Fruit fly (Drosophila melanogaster) whole organism: Measurements from ENCODE around the gene SPH93.

Experiments used
- CG8478 ChIP-seq: fragments of >200 bp; optimal IDR thresholded peaks from 2 replicates; lab custom pipeline; 2018; ENCODE audit warnings: inconsistent platforms
- Dll ChIP-seq: fragments of >200 bp; optimal IDR thresholded peaks from 2 replicates; lab custom pipeline; 2017
- EcR ChIP-seq, 2 experiments: fragments of >200 bp; optimal IDR thresholded peaks; 2 replicates each; lab custom pipeline; 2017; ENCODE audit warnings: missing biosample characterization in 2 of 2, missing genetic modification characterization in 2 of 2, missing genetic modification reagents in 2 of 2
- pan ChIP-seq: fragments of >200 bp; optimal IDR thresholded peaks from 2 replicates; lab custom pipeline; 2017
- psq ChIP-seq: fragments of >200 bp; optimal IDR thresholded peaks from 2 replicates; lab custom pipeline; 2017
- usp ChIP-seq: fragments of >200 bp; optimal IDR thresholded peaks from 2 replicates; lab custom pipeline; 2017; ENCODE audit warnings: missing biosample characterization, missing genetic modification characterization, mixed read lengths

dm6 chr2L:17410358-17410757 is 45.4 kb downstream of the SPH93 start, which contains the start of the genes Polr2J and CG15141:
- TF ChIP-seq psq (no peak), CG8478 (no peak), pan (lab: Kevin White, UChicago) (no peak), Dll (no peak), usp (GFP tag; lab: Kevin White, UChicago) (no peak), EcR (GFP tag; optimal IDR thresholded peaks at IDR 0.05; lab: Kevin White, UChicago) (no peak)
